Worm (Caenorhabditis elegans) whole organism, L3 larva: ENCODE results near the gene let-721.
A peak's percentile ranks its signal among the peaks of the same experiment; 100 is the strongest.

ENCODE experiments used
- R02D3.7 ChIP-seq: fragments of 150-350 bp; optimal IDR thresholded peaks from 2 replicates; lab custom pipeline; 2014; ENCODE audit warnings: missing biosample characterization, missing genetic modification characterization
- ZK546.5 ChIP-seq: sonication (generic microtip); optimal IDR thresholded peaks from 2 replicates; lab custom pipeline; 2017; ENCODE audit warnings: missing biosample characterization, missing genetic modification characterization
- aly-2 ChIP-seq: fragments of 150-350 bp; optimal IDR thresholded peaks from 2 replicates; lab custom pipeline; 2014; ENCODE audit warnings: missing biosample characterization, missing genetic modification characterization
- ama-1 ChIP-seq: fragments of 150-350 bp; optimal IDR thresholded peaks from 2 replicates; lab custom pipeline; 2018
- ceh-16 ChIP-seq: sonication (generic microtip); optimal IDR thresholded peaks from 2 replicates; lab custom pipeline; 2017; ENCODE audit warnings: missing biosample characterization, missing genetic modification characterization
- ceh-28 ChIP-seq: fragments of 150-350 bp; optimal IDR thresholded peaks from 2 replicates; lab custom pipeline; 2014; ENCODE audit warnings: missing biosample characterization, missing genetic modification reagents, missing genetic modification characterization
- ceh-82 ChIP-seq: fragments of 150-350 bp; optimal IDR thresholded peaks from 2 replicates; lab custom pipeline; 2014; ENCODE audit warnings: missing biosample characterization, missing genetic modification characterization
- ceh-9 ChIP-seq: sonication (generic microtip); optimal IDR thresholded peaks from 2 replicates; lab custom pipeline; 2018; ENCODE audit warnings: missing biosample characterization, missing genetic modification characterization
- daf-12 ChIP-seq: fragments of 150-350 bp; optimal IDR thresholded peaks from 2 replicates; lab custom pipeline; 2014; ENCODE audit warnings: missing biosample characterization, missing genetic modification reagents, missing genetic modification characterization
- egl-27 ChIP-seq: sonication (generic microtip); optimal IDR thresholded peaks from 4 replicates; lab custom pipeline; 2017; ENCODE audit warnings: missing biosample characterization, missing genetic modification reagents, missing genetic modification characterization
- egl-5 ChIP-seq: fragments of 150-350 bp; optimal IDR thresholded peaks from 2 replicates; lab custom pipeline; 2017; ENCODE audit warnings: missing biosample characterization, missing genetic modification reagents, missing genetic modification characterization, inconsistent platforms
- elt-1 ChIP-seq: fragments of 150-350 bp; optimal IDR thresholded peaks from 2 replicates; lab custom pipeline; 2014; ENCODE audit warnings: missing biosample characterization, missing genetic modification characterization
- elt-2 ChIP-seq: sonication (generic microtip); optimal IDR thresholded peaks from 2 replicates; lab custom pipeline; 2016; ENCODE audit warnings: missing genetic modification reagents, mild to moderate bottlenecking, missing genetic modification characterization, missing compliant biosample characterization
- elt-3 ChIP-seq, 3 experiments: fragments of 150-350 bp in 1 of 3; sonication (generic microtip) in 2 of 3; optimal IDR thresholded peaks; 2 replicates in 2 of 3; 4 replicates in 1 of 3; lab custom pipeline; 2014 to 2017; ENCODE audit warnings: missing biosample characterization in 3 of 3, missing genetic modification characterization in 3 of 3
- eor-1 ChIP-seq, 2 experiments: fragments of 150-350 bp; optimal IDR thresholded peaks; 2 replicates each; lab custom pipeline; 2014 to 2018; ENCODE audit warnings: missing biosample characterization in 2 of 2, missing genetic modification characterization in 2 of 2
- fkh-10 ChIP-seq: sonication (generic microtip); optimal IDR thresholded peaks from 2 replicates; lab custom pipeline; 2017; ENCODE audit warnings: missing biosample characterization, missing genetic modification reagents, missing genetic modification characterization
- fkh-2 ChIP-seq: fragments of 150-350 bp; optimal IDR thresholded peaks from 2 replicates; lab custom pipeline; 2014; ENCODE audit warnings: missing biosample characterization, missing genetic modification reagents, missing genetic modification characterization
- fos-1 ChIP-seq: fragments of 150-350 bp; optimal IDR thresholded peaks from 2 replicates; lab custom pipeline; 2014; ENCODE audit warnings: missing biosample characterization, missing genetic modification characterization
- hmg-11 ChIP-seq: sonication (generic microtip); optimal IDR thresholded peaks from 2 replicates; lab custom pipeline; 2016; ENCODE audit warnings: missing genetic modification characterization, missing compliant biosample characterization
- jun-1 ChIP-seq: fragments of 150-350 bp; optimal IDR thresholded peaks from 2 replicates; lab custom pipeline; 2014; ENCODE audit warnings: missing biosample characterization, missing genetic modification reagents, missing genetic modification characterization
- lin-15B ChIP-seq: fragments of 150-350 bp; optimal IDR thresholded peaks from 2 replicates; lab custom pipeline; 2014; ENCODE audit warnings: missing biosample characterization, missing genetic modification characterization
- lin-39 ChIP-seq: fragments of 150-350 bp; optimal IDR thresholded peaks from 2 replicates; lab custom pipeline; 2018; ENCODE audit warnings: missing biosample characterization, missing genetic modification reagents, missing genetic modification characterization
- lsy-12 ChIP-seq: sonication (generic microtip); optimal IDR thresholded peaks from 2 replicates; lab custom pipeline; 2016; ENCODE audit warnings: mild to moderate bottlenecking, missing genetic modification characterization, missing compliant biosample characterization
- mdl-1 ChIP-seq: fragments of 150-350 bp; optimal IDR thresholded peaks from 2 replicates; lab custom pipeline; 2014; ENCODE audit warnings: missing biosample characterization, missing genetic modification characterization
- mml-1 ChIP-seq: fragments of 150-350 bp; sonication (generic microtip); optimal IDR thresholded peaks from 3 replicates; lab custom pipeline; 2014; ENCODE audit warnings: missing biosample characterization, missing genetic modification characterization
- nfya-1 ChIP-seq: sonication (generic microtip); optimal IDR thresholded peaks from 2 replicates; lab custom pipeline; 2017; ENCODE audit warnings: missing genetic modification characterization, mild to moderate bottlenecking, missing compliant biosample characterization, antibody characterized with exemption, moderate library complexity; ENCODE audit not compliant: insufficient read depth
- nhr-11 ChIP-seq: fragments of 150-350 bp; optimal IDR thresholded peaks from 2 replicates; lab custom pipeline; 2014; ENCODE audit warnings: missing biosample characterization, missing genetic modification characterization
- nhr-12 ChIP-seq: fragments of 150-350 bp; optimal IDR thresholded peaks from 2 replicates; lab custom pipeline; 2014; ENCODE audit warnings: missing biosample characterization, missing genetic modification characterization
- nhr-23 ChIP-seq: fragments of 150-350 bp; optimal IDR thresholded peaks from 2 replicates; lab custom pipeline; 2014; ENCODE audit warnings: missing biosample characterization, missing genetic modification reagents, missing genetic modification characterization
- nhr-237 ChIP-seq: fragments of 150-350 bp; optimal IDR thresholded peaks from 2 replicates; lab custom pipeline; 2014; ENCODE audit warnings: missing biosample characterization, missing genetic modification characterization
- nhr-25 ChIP-seq: sonication (generic microtip); optimal IDR thresholded peaks from 2 replicates; lab custom pipeline; 2017; ENCODE audit warnings: missing biosample characterization, missing genetic modification characterization
- nhr-28 ChIP-seq: fragments of 150-350 bp; optimal IDR thresholded peaks from 2 replicates; lab custom pipeline; 2014; ENCODE audit warnings: missing biosample characterization, missing genetic modification characterization
- nhr-43 ChIP-seq: sonication (generic microtip); optimal IDR thresholded peaks from 2 replicates; lab custom pipeline; 2016; ENCODE audit warnings: mild to moderate bottlenecking, missing genetic modification characterization, missing compliant biosample characterization; ENCODE audit not compliant: poor library complexity, severe bottlenecking
- nhr-67 ChIP-seq: fragments of 150-350 bp; optimal IDR thresholded peaks from 2 replicates; lab custom pipeline; 2014; ENCODE audit warnings: missing biosample characterization, missing genetic modification characterization
- nhr-76 ChIP-seq: fragments of 150-350 bp; sonication (generic microtip); optimal IDR thresholded peaks from 5 replicates; lab custom pipeline; 2014; ENCODE audit warnings: missing biosample characterization, missing genetic modification characterization
- nhr-77 ChIP-seq: fragments of 150-350 bp; optimal IDR thresholded peaks from 2 replicates; lab custom pipeline; 2014; ENCODE audit warnings: missing biosample characterization, missing genetic modification characterization
- pha-4 ChIP-seq: fragments of 150-350 bp; optimal IDR thresholded peaks from 2 replicates; lab custom pipeline; 2014; ENCODE audit warnings: missing biosample characterization, missing genetic modification reagents, missing genetic modification characterization
- pqm-1 ChIP-seq: fragments of 150-350 bp; optimal IDR thresholded peaks from 2 replicates; lab custom pipeline; 2017; ENCODE audit warnings: missing biosample characterization, missing genetic modification characterization, inconsistent platforms
- sea-2 ChIP-seq: fragments of 150-350 bp; sonication (generic microtip); optimal IDR thresholded peaks from 4 replicates; lab custom pipeline; 2014; ENCODE audit warnings: missing biosample characterization, missing genetic modification reagents, missing genetic modification characterization
- skn-1 ChIP-seq: fragments of 150-350 bp; optimal IDR thresholded peaks from 2 replicates; lab custom pipeline; 2014; ENCODE audit warnings: missing biosample characterization, missing genetic modification characterization
- snpc-4 ChIP-seq: fragments of 150-350 bp; optimal IDR thresholded peaks from 2 replicates; lab custom pipeline; 2014; ENCODE audit warnings: missing biosample characterization, missing genetic modification characterization
- tbx-2 ChIP-seq: sonication (generic microtip); optimal IDR thresholded peaks from 2 replicates; lab custom pipeline; 2016; ENCODE audit warnings: mild to moderate bottlenecking, missing genetic modification characterization, missing compliant biosample characterization
- unc-39 ChIP-seq: sonication (generic microtip); optimal IDR thresholded peaks from 4 replicates; lab custom pipeline; 2017; ENCODE audit warnings: missing biosample characterization, missing genetic modification characterization
- unc-62 ChIP-seq: fragments of 150-350 bp; sonication (generic microtip); optimal IDR thresholded peaks from 4 replicates; lab custom pipeline; 2014; ENCODE audit warnings: missing biosample characterization, missing genetic modification reagents, missing genetic modification characterization
- zag-1 ChIP-seq: fragments of 150-350 bp; optimal IDR thresholded peaks from 2 replicates; lab custom pipeline; 2014; ENCODE audit warnings: missing biosample characterization, missing genetic modification characterization
- ztf-11 ChIP-seq: fragments of 150-350 bp; optimal IDR thresholded peaks from 2 replicates; lab custom pipeline; 2014; ENCODE audit warnings: missing biosample characterization, missing genetic modification characterization
- ztf-4 ChIP-seq: fragments of 150-350 bp; optimal IDR thresholded peaks from 2 replicates; lab custom pipeline; 2014; ENCODE audit warnings: missing biosample characterization, missing genetic modification characterization

let-721 gene

ce11 chrIII:6447521-6447920, 814 bp upstream of the let-721 start (continued):
- TF ChIP-seq ceh-82 (tag; lab: Kevin White, UChicago), result no peak
- peak; percentile 56 for TF ChIP-seq pha-4 (tag; lab: Kevin White, UChicago)
- TF ChIP-seq ceh-28 (tag; lab: Kevin White, UChicago), result peak; percentile 8
- TF ChIP-seq ztf-4 (tag; lab: Kevin White, UChicago), result no peak
- peak; percentile 43 for TF ChIP-seq hmg-11 (tag; lab: Kevin White, UChicago)
- TF ChIP-seq R02D3.7 (tag; lab: Kevin White, UChicago), result no peak
- TF ChIP-seq ZK546.5 (tag; lab: Kevin White, UChicago), result no peak
- no peak for TF ChIP-seq nhr-77 (tag; lab: Kevin White, UChicago)
- no peak for TF ChIP-seq nhr-76 (tag; lab: Kevin White, UChicago)

- TF ChIP-seq ztf-11 (tag; lab: Kevin White, UChicago), result no peak
- no peak for TF ChIP-seq nhr-11 (tag; lab: Kevin White, UChicago)
- TF ChIP-seq fkh-10 (GFP tag; lab: Kevin White, UChicago), result no peak
- TF ChIP-seq jun-1 (tag; lab: Kevin White, UChicago), result no peak
- no peak for TF ChIP-seq egl-5 (tag; lab: Kevin White, UChicago)
- no peak for TF ChIP-seq daf-12 (tag; lab: Kevin White, UChicago)
- TF ChIP-seq pqm-1 (tag; lab: Kevin White, UChicago), result peak; percentile 33
- TF ChIP-seq mdl-1 (tag; lab: Kevin White, UChicago), result no peak
- no peak for TF ChIP-seq ZK546.5 (tag; lab: Kevin White, UChicago)
- TF ChIP-seq nhr-67 (tag; lab: Kevin White, UChicago), result no peak
- peak; percentile 78 for TF ChIP-seq nfya-1 (tag; lab: Kevin White, UChicago)
- no peak for TF ChIP-seq elt-1 (tag; lab: Kevin White, UChicago)
- peak; percentile 86 for TF ChIP-seq pha-4 (tag; lab: Kevin White, UChicago)
- no peak for TF ChIP-seq ceh-28 (tag; lab: Kevin White, UChicago)
- peak; percentile 14 for TF ChIP-seq tbx-2
- peak; percentile 77 for TF ChIP-seq ama-1 (lab: Kevin White, UChicago)
- peak; percentile 2 for TF ChIP-seq lin-15B
- TF ChIP-seq nhr-12 (tag; lab: Kevin White, UChicago), result no peak
- no peak for TF ChIP-seq nhr-77 (tag; lab: Kevin White, UChicago)
- no peak for TF ChIP-seq nhr-237 (tag; lab: Kevin White, UChicago)
- no peak for TF ChIP-seq sea-2
- TF ChIP-seq fkh-2 (tag; lab: Kevin White, UChicago), result no peak
- no peak for TF ChIP-seq skn-1
- no peak for TF ChIP-seq mml-1
- TF ChIP-seq elt-2 (tag; lab: Kevin White, UChicago), result peak; percentile 64
- TF ChIP-seq nhr-28 (tag; lab: Kevin White, UChicago), result no peak
- TF ChIP-seq snpc-4 (tag; lab: Kevin White, UChicago), result peak; percentile 50
- TF ChIP-seq elt-3 (tag; optimal IDR thresholded peaks at IDR 0.05; lab: Kevin White, UChicago), result no peak
- no peak for TF ChIP-seq aly-2
- TF ChIP-seq ztf-4 (tag; lab: Kevin White, UChicago), result no peak
- no peak for TF ChIP-seq ceh-82 (tag; lab: Kevin White, UChicago)
- TF ChIP-seq egl-27 (tag; lab: Kevin White, UChicago), result no peak
- peak; percentile 26 for TF ChIP-seq lin-39 (tag; lab: Kevin White, UChicago)
- peak; percentile 45 for TF ChIP-seq nhr-25 (tag; lab: Kevin White, UChicago)
- TF ChIP-seq nhr-76 (tag; lab: Kevin White, UChicago), result no peak
- TF ChIP-seq ceh-9, result no peak
- no peak for TF ChIP-seq ceh-16 (tag; lab: Kevin White, UChicago)
- no peak for TF ChIP-seq zag-1 (tag; lab: Kevin White, UChicago)
- TF ChIP-seq lsy-12 (tag; lab: Kevin White, UChicago), result no peak
- no peak for TF ChIP-seq eor-1 (tag; optimal IDR thresholded peaks at IDR 0.05; lab: Kevin White, UChicago)
- no peak for TF ChIP-seq unc-62 (GFP tag; lab: Kevin White, UChicago)
- peak; percentile 76 for TF ChIP-seq nhr-43
- TF ChIP-seq fos-1 (tag; lab: Kevin White, UChicago), result no peak
- peak; percentile 65 for TF ChIP-seq nhr-23
- TF ChIP-seq unc-39 (tag; lab: Kevin White, UChicago), result no peak
- TF ChIP-seq hmg-11 (tag; lab: Kevin White, UChicago), result peak; percentile 67
- TF ChIP-seq R02D3.7 (tag; lab: Kevin White, UChicago), result no peak
Observed at ce11 chrIII:6444335-6444734, 2.4 kb downstream of the let-721 start, which contains the start of gene C05D11.13. Gene C05D11.13 (minus strand): TSS chrIII:6444586.
